Fruit fly (Drosophila melanogaster): ENCODE measurements around the gene dmrt99B.

dmrt99B gene

DNA sequence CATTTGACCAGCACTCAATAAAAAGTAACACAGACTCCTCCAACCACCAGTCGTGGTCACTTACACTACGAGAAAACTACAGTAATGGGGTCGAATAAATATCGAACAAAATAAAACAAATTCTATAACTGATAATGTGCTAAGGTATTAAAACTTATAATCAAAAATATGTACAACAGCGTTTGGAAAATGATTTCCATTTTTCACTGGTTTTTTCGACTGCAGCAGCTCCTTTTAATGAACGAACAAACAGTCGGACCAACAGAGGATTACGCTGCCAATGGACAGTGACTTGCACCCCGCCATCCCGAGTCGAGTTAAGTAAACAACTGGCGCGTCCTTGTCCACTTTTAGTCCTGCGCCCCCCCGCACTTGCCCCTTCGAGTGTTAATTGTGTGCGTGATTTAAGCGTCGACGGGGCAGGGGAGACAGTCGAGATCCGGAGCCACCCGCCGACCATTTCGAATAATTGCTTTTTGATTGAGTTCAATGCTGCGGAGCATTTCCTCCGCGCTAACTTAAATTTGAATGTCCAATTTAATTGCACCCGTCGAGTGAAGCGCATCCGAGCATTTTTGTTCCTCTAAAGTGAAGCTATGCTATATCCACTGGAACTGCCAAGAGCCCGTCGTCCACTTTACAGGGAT lies 28.1 kb upstream of the dmrt99B start, which contains the start of gene ppk21:
TSS of gene ppk21 (plus strand) at position 597 of the 647 bp plus-strand sequence.
- TF ChIP-seq ken (GFP tag; IDR thresholded peaks at IDR 0.05) (no peak), lola (GFP tag; optimal IDR thresholded peaks at IDR 0.05) (no peak), bowl (GFP tag; IDR thresholded peaks at IDR 0.05) (no peak), wek (GFP tag; optimal IDR thresholded peaks at IDR 0.05) (no peak), zfh1 (GFP tag; IDR thresholded peaks at IDR 0.05) (peak; percentile 50; the same call in 1 of the 3 replicates), prd (optimal IDR thresholded peaks at IDR 0.05) (no peak), prd (GFP tag; IDR thresholded peaks at IDR 0.05) (peak; percentile 7; the same call in 1 of the 3 replicates), CG4328 (GFP tag; optimal IDR thresholded peaks at IDR 0.05) (no peak), PHDP (tag; optimal IDR thresholded peaks at IDR 0.05) (no peak), slp2 (GFP tag; optimal IDR thresholded peaks at IDR 0.05) (no peak), Ada2b (GFP tag; IDR thresholded peaks at IDR 0.05) (0 out of 2 replicates have a peak, but pooled peaks have one; percentile 24), Eip74EF (GFP tag; optimal IDR thresholded peaks at IDR 0.05) (no peak), BtbVII (GFP tag; optimal IDR thresholded peaks at IDR 0.05) (no peak), Xrp1 (GFP tag; IDR thresholded peaks at IDR 0.05) (peak; percentile 46; the same call in 1 of the 2 replicates), Max (GFP tag; optimal IDR thresholded peaks at IDR 0.05) (no peak), toy (GFP tag; IDR thresholded peaks at IDR 0.05) (no peak), CG6689 (GFP tag; IDR thresholded peaks at IDR 0.05) (0 out of 2 replicates have a peak, but pooled peaks have one; percentile 11), CG1792 (GFP tag; optimal IDR thresholded peaks at IDR 0.05) (no peak), CG12391 (tag; optimal IDR thresholded peaks at IDR 0.05) (no peak), CG6813 (GFP tag; optimal IDR thresholded peaks at IDR 0.05) (no peak), fu2 (GFP tag; optimal IDR thresholded peaks at IDR 0.05) (no peak), CG34224 (GFP tag; IDR thresholded peaks at IDR 0.05; ENCODE audit: partially characterized antibody) (no peak), CG3838 (GFP tag; optimal IDR thresholded peaks at IDR 0.05) (no peak), CG11247 (GFP tag; IDR thresholded peaks at IDR 0.05) (no peak), CG9876 (GFP tag; optimal IDR thresholded peaks at IDR 0.05) (no peak), row (GFP tag; IDR thresholded peaks at IDR 0.05) (peak; percentile 27; the same call in 1 of the 3 replicates), CG17328 (GFP tag; IDR thresholded peaks at IDR 0.05) (no peak), CG4730 (GFP tag; IDR thresholded peaks at IDR 0.05) (no peak), tap (tag; optimal IDR thresholded peaks at IDR 0.05) (no peak), bab2 (GFP tag; optimal IDR thresholded peaks at IDR 0.05) (no peak), Doc3 (GFP tag; IDR thresholded peaks at IDR 0.05; ENCODE audit: partially characterized antibody) (no peak), tgo (GFP tag; IDR thresholded peaks at IDR 0.05) (no peak), vvl (GFP tag; IDR thresholded peaks at IDR 0.05) (0 out of 2 replicates have a peak, but pooled peaks have one; percentile 23), Ets65A (GFP tag) (peak; percentile 91), sob (GFP tag; IDR thresholded peaks at IDR 0.05) (no peak), sisA (GFP tag; IDR thresholded peaks at IDR 0.05) (peak; percentile 35; the same call in 1 of the 2 replicates), Dfd (GFP tag; optimal IDR thresholded peaks at IDR 0.05) (no peak), CG11456 (GFP tag; IDR thresholded peaks at IDR 0.05) (0 out of 3 replicates have a peak, but pooled peaks have one; percentile 24), Med (GFP tag) (peak; percentile 54)

DNA sequence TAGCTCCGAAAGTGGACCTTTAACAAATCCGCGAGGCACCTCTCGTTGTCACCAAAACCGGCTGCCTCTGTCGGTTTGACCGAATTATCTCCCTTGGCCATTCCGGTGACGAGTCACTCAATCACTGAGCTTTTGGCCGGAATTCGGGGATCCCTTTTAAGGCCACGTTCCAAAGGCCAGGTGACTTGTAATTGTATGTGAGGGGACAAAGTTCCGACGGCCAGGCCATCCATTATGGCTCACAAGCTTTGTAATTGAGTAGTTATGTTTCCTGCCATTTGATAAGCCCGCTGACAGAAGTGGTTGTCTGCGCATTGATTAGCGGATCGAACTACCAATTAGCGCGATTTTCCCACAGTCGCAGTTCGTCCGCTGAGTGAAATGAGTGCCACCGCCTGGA lies 23.6 kb upstream of the dmrt99B start, which contains the start of the genes ppk20 and ppk30:
TSS of gene ppk20 (minus strand) at position 101 of the 400 bp plus-strand sequence.
TSS of gene ppk30 (plus strand) at position 373 of the 400 bp plus-strand sequence.
- TF ChIP-seq twi (tag; optimal IDR thresholded peaks at IDR 0.05) = no peak
- no peak for TF ChIP-seq kah (GFP tag; optimal IDR thresholded peaks at IDR 0.05)
- TF ChIP-seq btn (GFP tag; optimal IDR thresholded peaks at IDR 0.05) = no peak
- TF ChIP-seq CG9797 (GFP tag; optimal IDR thresholded peaks at IDR 0.05) = no peak
- TF ChIP-seq gce (GFP tag; IDR thresholded peaks at IDR 0.05) = no peak
- TF ChIP-seq Dbx (GFP tag; IDR thresholded peaks at IDR 0.05) = no peak
- no peak for TF ChIP-seq dm (GFP tag; optimal IDR thresholded peaks at IDR 0.05)
- no peak for TF ChIP-seq CG8944 (GFP tag; optimal IDR thresholded peaks at IDR 0.05)
- no peak for TF ChIP-seq H15 (GFP tag; IDR thresholded peaks at IDR 0.05)
- no peak for TF ChIP-seq sc (optimal IDR thresholded peaks at IDR 0.05)
- TF ChIP-seq sc (GFP tag; optimal IDR thresholded peaks at IDR 0.05) = no peak
- no peak for TF ChIP-seq ftz-f1 (GFP tag; optimal IDR thresholded peaks at IDR 0.05)
- no peak for TF ChIP-seq sima (GFP tag; optimal IDR thresholded peaks at IDR 0.05)
- no peak for TF ChIP-seq lab (GFP tag; optimal IDR thresholded peaks at IDR 0.05)
- no peak for TF ChIP-seq tgo (GFP tag; IDR thresholded peaks at IDR 0.05)

All from whole organism, embryonic.